Worm (Caenorhabditis elegans) whole organism, midembryonic: ENCODE measurements around the gene C14A6.3.

ENCODE experiments used
- T22C8.4 ChIP-seq: fragments of 200-800 bp; sonication (Bioruptor generic); IDR thresholded peaks from 2 replicates; pipeline ENCODE4 v1.3.6; 2022; ENCODE audit warnings: missing genetic modification characterization, missing compliant biosample characterization
- cog-1 ChIP-seq: sonication (generic microtip); optimal IDR thresholded peaks from 2 replicates; lab custom pipeline; 2016; ENCODE audit warnings: missing genetic modification characterization, missing compliant biosample characterization
- med-1 ChIP-seq: sonication (generic microtip); optimal IDR thresholded peaks from 2 replicates; lab custom pipeline; 2017; ENCODE audit warnings: missing genetic modification characterization, mild to moderate bottlenecking, missing compliant biosample characterization, antibody characterized with exemption, missing genetic modification reagents; ENCODE audit not compliant: insufficient read depth
- ref-1 ChIP-seq: fragments of 200-800 bp; sonication (Bioruptor generic); conservative IDR thresholded peaks from 2 replicates; pipeline ENCODE4 v1.3.6; 2022; ENCODE audit warnings: missing genetic modification reagents, missing genetic modification characterization, missing compliant biosample characterization
- ztf-23 ChIP-seq: fragments of 200-800 bp; sonication (Bioruptor generic); IDR thresholded peaks from 2 replicates; pipeline ENCODE4 v1.3.6; 2022; ENCODE audit warnings: missing genetic modification reagents, missing genetic modification characterization, missing compliant biosample characterization

- TF ChIP-seq ref-1 (GFP tag; lab: Robert Waterston, UW) (no peak), T22C8.4 (GFP tag; lab: Robert Waterston, UW) (no peak), ztf-23 (GFP tag; lab: Robert Waterston, UW) (no peak), med-1 (no peak), cog-1 (no peak)
Observed at ce11 chrV:18106055-18106454, 40.1 kb upstream of the C14A6.3 start.
